Worm (Caenorhabditis elegans): ENCODE measurements around the gene C08B6.8.

- TF ChIP-seq nhr-11 (tag; optimal IDR thresholded peaks at IDR 0.05), result no peak
- no peak for TF ChIP-seq mdl-1 (tag; optimal IDR thresholded peaks at IDR 0.05)
- no peak for TF ChIP-seq R02D3.7 (tag; optimal IDR thresholded peaks at IDR 0.05)
- TF ChIP-seq nfya-1 (tag; optimal IDR thresholded peaks at IDR 0.05; ENCODE audit: insufficient read depth), result no peak
- TF ChIP-seq hmg-11 (tag; optimal IDR thresholded peaks at IDR 0.05), result no peak
- no peak for TF ChIP-seq elt-3 (tag; optimal IDR thresholded peaks at IDR 0.05)
- TF ChIP-seq unc-39 (tag; optimal IDR thresholded peaks at IDR 0.05), result no peak
- no peak for TF ChIP-seq skn-1 (tag; optimal IDR thresholded peaks at IDR 0.05)
- no peak for TF ChIP-seq pha-4 (tag; optimal IDR thresholded peaks at IDR 0.05)
- TF ChIP-seq pqm-1 (tag; optimal IDR thresholded peaks at IDR 0.05), result no peak
- TF ChIP-seq lsy-12 (tag; optimal IDR thresholded peaks at IDR 0.05), result no peak
- TF ChIP-seq zag-1 (tag; optimal IDR thresholded peaks at IDR 0.05), result no peak
- TF ChIP-seq fkh-2 (tag; optimal IDR thresholded peaks at IDR 0.05), result no peak
Measured at ce11 chrV:10112187-10112586, 22.3 kb upstream of the C08B6.8 start, which contains the start of gene C08B6.3.

Data from whole organism, L3 larva.